Worm (Caenorhabditis elegans) whole organism, late embryonic: ENCODE data around the gene sptl-1.

Experiments used
- F13H6.1 ChIP-seq: sonication (generic microtip); optimal IDR thresholded peaks from 2 replicates; lab custom pipeline; 2016; ENCODE audit warnings: missing genetic modification characterization, missing compliant biosample characterization
- K02D7.2 ChIP-seq: sonication (generic microtip); optimal IDR thresholded peaks from 2 replicates; lab custom pipeline; 2017; ENCODE audit warnings: mild to moderate bottlenecking, missing genetic modification characterization, missing compliant biosample characterization
- ama-1 ChIP-seq: fragments of 150-350 bp; optimal IDR thresholded peaks from 2 replicates; lab custom pipeline; 2014
- ceh-30 ChIP-seq: fragments of 150-350 bp; optimal IDR thresholded peaks from 2 replicates; lab custom pipeline; 2014; ENCODE audit warnings: missing biosample characterization, missing genetic modification characterization
- elt-2 ChIP-seq: sonication (generic microtip); optimal IDR thresholded peaks from 2 replicates; lab custom pipeline; 2016; ENCODE audit warnings: missing genetic modification reagents, missing genetic modification characterization, missing compliant biosample characterization
- fkh-10 ChIP-seq: fragments of 150-350 bp; optimal IDR thresholded peaks from 2 replicates; lab custom pipeline; 2014; ENCODE audit warnings: missing biosample characterization, missing genetic modification reagents, missing genetic modification characterization
- fkh-6 ChIP-seq: sonication (generic microtip); optimal IDR thresholded peaks from 2 replicates; lab custom pipeline; 2016; ENCODE audit warnings: missing genetic modification characterization, missing compliant biosample characterization
- mec-3 ChIP-seq: sonication (generic microtip); optimal IDR thresholded peaks from 2 replicates; lab custom pipeline; 2016; ENCODE audit warnings: borderline replicate concordance, missing genetic modification characterization, missing compliant biosample characterization
- nhr-11 ChIP-seq: fragments of 150-350 bp; optimal IDR thresholded peaks from 2 replicates; lab custom pipeline; 2014; ENCODE audit warnings: missing biosample characterization, missing genetic modification characterization
- pha-4 ChIP-seq: fragments of 150-350 bp; optimal IDR thresholded peaks from 2 replicates; lab custom pipeline; 2018; ENCODE audit warnings: missing biosample characterization, missing genetic modification reagents, missing genetic modification characterization
- rnt-1 ChIP-seq: sonication (generic microtip); optimal IDR thresholded peaks from 2 replicates; lab custom pipeline; 2016; ENCODE audit warnings: missing genetic modification characterization, missing compliant biosample characterization
- syd-9 ChIP-seq: sonication (generic microtip); optimal IDR thresholded peaks from 2 replicates; lab custom pipeline; 2016; ENCODE audit warnings: mild to moderate bottlenecking, missing genetic modification characterization, moderate library complexity, missing compliant biosample characterization
- tbx-7 ChIP-seq: sonication (generic microtip); optimal IDR thresholded peaks from 2 replicates; lab custom pipeline; 2016; ENCODE audit warnings: missing genotype, missing genetic modification characterization, missing compliant biosample characterization
- unc-86 ChIP-seq: sonication (generic microtip); optimal IDR thresholded peaks from 2 replicates; lab custom pipeline; 2016; ENCODE audit warnings: missing genetic modification characterization, missing compliant biosample characterization

DNA sequence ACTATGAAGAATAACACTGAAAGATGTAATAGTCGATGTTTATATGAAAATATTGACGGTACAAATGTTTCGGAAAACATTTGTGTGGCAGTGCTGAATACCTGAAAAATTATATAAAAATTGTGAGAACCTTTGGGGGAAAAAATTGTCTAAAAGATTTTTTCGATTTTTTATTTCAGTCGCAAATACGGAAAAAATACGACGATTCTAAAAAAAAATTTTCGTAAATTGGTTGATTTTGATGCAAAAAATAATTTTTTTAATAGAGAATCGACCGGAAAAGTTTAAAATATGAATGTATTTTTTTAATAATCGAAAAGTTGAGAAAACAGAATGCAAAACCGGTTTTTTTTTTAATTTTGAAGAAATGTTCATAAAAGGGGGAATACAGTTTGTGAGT, 43.7 kb downstream of the sptl-1 start, which contains the start of gene C50D2.7:
- no peak for TF ChIP-seq F13H6.1 (tag; lab: Kevin White, UChicago)
- no peak for TF ChIP-seq fkh-6 (tag; lab: Kevin White, UChicago)
- no peak for TF ChIP-seq unc-86
- no peak for TF ChIP-seq ama-1
- no peak for TF ChIP-seq elt-2 (tag; lab: Kevin White, UChicago)
- no peak for TF ChIP-seq fkh-10 (GFP tag; lab: Kevin White, UChicago)
- TF ChIP-seq syd-9: no peak
- TF ChIP-seq rnt-1: no peak
- TF ChIP-seq K02D7.2 (tag; lab: Kevin White, UChicago): no peak
- no peak for TF ChIP-seq ceh-30 (tag; lab: Kevin White, UChicago)
- TF ChIP-seq mec-3 (tag; lab: Kevin White, UChicago): no peak
- TF ChIP-seq tbx-7: no peak
- no peak for TF ChIP-seq nhr-11 (tag; lab: Kevin White, UChicago)
- TF ChIP-seq pha-4 (tag; lab: Kevin White, UChicago): no peak
